Fruit fly (Drosophila melanogaster): Measurements from ENCODE around the gene Nopp140.

The Nopp140 gene

dm6 chr3L:21884058-21884457, 51.5 kb downstream of the Nopp140 start:
- TF ChIP-seq Hr83 (GFP tag; optimal IDR thresholded peaks at IDR 0.05; ENCODE audit: poor library complexity, severe bottlenecking) = no peak
- no peak for TF ChIP-seq CG32264 (GFP tag; optimal IDR thresholded peaks at IDR 0.05)
- no peak for TF ChIP-seq Dfd (GFP tag; optimal IDR thresholded peaks at IDR 0.05)
- no peak for TF ChIP-seq tai (GFP tag; optimal IDR thresholded peaks at IDR 0.05)
- no peak for TF ChIP-seq rgr (GFP tag; optimal IDR thresholded peaks at IDR 0.05)
- TF ChIP-seq Mio (GFP tag; optimal IDR thresholded peaks at IDR 0.05) = no peak
- no peak for TF ChIP-seq brk (GFP tag; optimal IDR thresholded peaks at IDR 0.05)
- TF ChIP-seq Hnf4 (GFP tag; optimal IDR thresholded peaks at IDR 0.05) = no peak
- TF ChIP-seq dmrt93B (GFP tag; optimal IDR thresholded peaks at IDR 0.05) = no peak
- no peak for TF ChIP-seq dsf (GFP tag; optimal IDR thresholded peaks at IDR 0.05; ENCODE audit: borderline replicate concordance)
- no peak for TF ChIP-seq HLH106 (tag; optimal IDR thresholded peaks at IDR 0.05)
- TF ChIP-seq Sp1 (GFP tag; optimal IDR thresholded peaks at IDR 0.05) = no peak
- no peak for TF ChIP-seq lola (GFP tag; optimal IDR thresholded peaks at IDR 0.05)
- TF ChIP-seq GATAd (GFP tag; optimal IDR thresholded peaks at IDR 0.05) = no peak
- no peak for TF ChIP-seq N (GFP tag; optimal IDR thresholded peaks at IDR 0.05)
- TF ChIP-seq Rel (GFP tag; optimal IDR thresholded peaks at IDR 0.05) = no peak
- TF ChIP-seq Rel (tag; optimal IDR thresholded peaks at IDR 0.05) = no peak

Data from whole organism, wandering third instar larva.